Worm (Caenorhabditis elegans): ENCODE results near the gene C17H11.6.

The C17H11.6 gene

ce11 chrX:8231858-8232257 lies 28.3 kb upstream of the C17H11.6 start, which contains the start of gene K02A6.3 (continued):
- no peak for TF ChIP-seq C17E4.6 (GFP tag; IDR thresholded peaks at IDR 0.05)
- no peak for TF ChIP-seq hmg-20 (GFP tag; IDR thresholded peaks at IDR 0.05)
- TF ChIP-seq F49E8.2 (tag; optimal IDR thresholded peaks at IDR 0.05; ENCODE audit: insufficient read depth), result no peak
- TF ChIP-seq hmg-1.2 (GFP tag; IDR thresholded peaks at IDR 0.05), result peak; percentile 78
- TF ChIP-seq hlh-26 (GFP tag; conservative IDR thresholded peaks at IDR 0.05), result no peak
- TF ChIP-seq nfya-2 (GFP tag; IDR thresholded peaks at IDR 0.05), result no peak
- peak; percentile 60; the same call in 1 of the 2 replicates for TF ChIP-seq pbrm-1 (GFP tag; IDR thresholded peaks at IDR 0.05)
- TF ChIP-seq madf-8 (GFP tag; conservative IDR thresholded peaks at IDR 0.05), result no peak
- TF ChIP-seq cebp-2 (GFP tag; IDR thresholded peaks at IDR 0.05), result no peak
- TF ChIP-seq athp-1 (tag; optimal IDR thresholded peaks at IDR 0.05), result no peak
- TF ChIP-seq akir-1 (GFP tag; optimal IDR thresholded peaks at IDR 0.05), result no peak
- TF ChIP-seq nhr-179 (tag; optimal IDR thresholded peaks at IDR 0.05), result no peak
- TF ChIP-seq hsf-1 (GFP tag; IDR thresholded peaks at IDR 0.05), result 0 out of 2 replicates have a peak, but pooled peaks have one; percentile 28
- no peak for TF ChIP-seq fkh-3 (tag; optimal IDR thresholded peaks at IDR 0.05)
- TF ChIP-seq B0035.1 (tag; optimal IDR thresholded peaks at IDR 0.05), result no peak
- TF ChIP-seq ztf-25 (GFP tag; IDR thresholded peaks at IDR 0.05), result no peak
- TF ChIP-seq zim-3 (tag; optimal IDR thresholded peaks at IDR 0.05), result no peak
- no peak for TF ChIP-seq efl-1 (GFP tag; optimal IDR thresholded peaks at IDR 0.05)
- TF ChIP-seq rpc-1 (optimal IDR thresholded peaks at IDR 0.05), result no peak
- TF ChIP-seq rpc-1 (tag; optimal IDR thresholded peaks at IDR 0.05), result no peak
- no peak for TF ChIP-seq F37B4.10 (GFP tag; IDR thresholded peaks at IDR 0.05)
- peak; percentile 54 for TF ChIP-seq mcd-1 (GFP tag; IDR thresholded peaks at IDR 0.05)
- no peak for TF ChIP-seq snpc-4 (GFP tag; optimal IDR thresholded peaks at IDR 0.05)
- TF ChIP-seq snpc-4 (tag; optimal IDR thresholded peaks at IDR 0.05), result peak in 2 of 4 experiments; percentile 51
- peak; percentile 63 for TF ChIP-seq madf-10 (tag; optimal IDR thresholded peaks at IDR 0.05)
- TF ChIP-seq snpc-1.1 (tag; optimal IDR thresholded peaks at IDR 0.05; ENCODE audit: insufficient read depth), result no peak
- peak; percentile 90 for TF ChIP-seq ztf-26 (tag; optimal IDR thresholded peaks at IDR 0.05)
- peak; percentile 42; the same call in 1 of the 2 replicates for TF ChIP-seq lin-26 (GFP tag; IDR thresholded peaks at IDR 0.05)
- peak; percentile 74 for TF ChIP-seq ceh-27 (GFP tag; optimal IDR thresholded peaks at IDR 0.05)
- TF ChIP-seq repo-1 (tag; optimal IDR thresholded peaks at IDR 0.05), result peak; percentile 57

DNA sequence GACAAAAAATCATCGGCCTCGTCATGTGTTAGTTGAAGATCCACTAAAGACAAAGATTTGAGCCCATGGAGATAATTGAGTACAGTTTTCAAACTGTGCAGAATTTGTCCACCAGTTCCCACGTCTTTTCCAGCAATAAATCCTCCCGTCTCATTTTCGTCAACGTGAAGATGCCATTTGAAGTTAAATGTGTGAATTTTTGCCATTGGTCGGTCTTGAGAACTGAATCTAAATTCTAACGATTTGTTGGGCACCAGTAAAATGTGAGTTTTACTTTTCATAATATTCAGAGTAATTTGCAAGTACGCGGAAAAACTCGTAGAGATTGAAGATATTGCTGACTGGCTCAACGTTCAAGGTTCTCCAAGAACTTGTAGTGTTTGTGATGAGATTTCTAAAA lies 27.0 kb upstream of the C17H11.6 start:
- TF ChIP-seq unc-130 (GFP tag; optimal IDR thresholded peaks at IDR 0.05) (no peak), ztf-18 (tag; optimal IDR thresholded peaks at IDR 0.05) (no peak), dox-1 (GFP tag; IDR thresholded peaks at IDR 0.05) (no peak), C17E4.6 (GFP tag; IDR thresholded peaks at IDR 0.05) (no peak), snpc-1.3 (tag; optimal IDR thresholded peaks at IDR 0.05; ENCODE audit: insufficient read depth) (no peak), B0019.2 (GFP tag; conservative IDR thresholded peaks at IDR 0.05) (no peak), akir-1 (GFP tag; optimal IDR thresholded peaks at IDR 0.05) (no peak), madf-10 (tag; optimal IDR thresholded peaks at IDR 0.05) (no peak), attf-6 (GFP tag; IDR thresholded peaks at IDR 0.05) (no peak), hlh-26 (GFP tag; conservative IDR thresholded peaks at IDR 0.05) (no peak), let-607 (tag; optimal IDR thresholded peaks at IDR 0.05) (no peak), Y53F4B.3 (GFP tag; IDR thresholded peaks at IDR 0.05) (no peak)
